Fruit fly (Drosophila melanogaster): ENCODE measurements around the gene CG32944.

DNA sequence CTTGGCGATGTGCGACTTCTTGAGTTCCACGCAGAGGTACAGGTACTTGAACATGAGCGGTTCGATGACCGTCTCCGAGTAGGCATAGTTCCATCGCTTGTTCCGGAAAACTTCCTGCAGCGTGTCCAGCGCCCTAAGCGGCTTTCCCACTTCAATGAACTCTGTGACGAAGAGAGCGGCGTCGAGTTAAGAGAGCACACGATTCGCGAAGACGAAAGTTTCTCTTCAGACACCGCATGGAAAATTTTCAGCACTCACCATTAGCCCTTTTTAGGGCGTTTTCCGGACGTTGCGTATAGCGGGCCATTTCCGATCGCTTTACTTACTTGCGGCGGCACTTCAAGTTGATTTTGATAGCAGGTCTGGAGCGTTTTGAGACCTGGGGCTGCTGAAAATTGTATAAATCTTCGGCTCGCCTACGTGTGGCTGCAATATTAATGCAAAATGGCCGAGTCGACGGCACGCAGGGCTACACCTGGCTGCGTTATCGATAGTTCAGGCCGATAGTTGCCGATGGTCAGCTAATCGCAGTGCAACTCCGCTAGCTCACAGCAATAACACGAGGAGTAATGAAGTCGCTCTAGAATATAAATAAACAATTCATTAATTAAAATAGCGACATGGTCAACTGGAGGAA is 14.2 kb upstream of the CG32944 start, which contains the start of the genes eIF3a and CG1074:
- peak; percentile 15 for TF ChIP-seq Dll (optimal IDR thresholded peaks at IDR 0.05)
- no peak for TF ChIP-seq EcR (GFP tag; optimal IDR thresholded peaks at IDR 0.05)
- TF ChIP-seq usp (GFP tag; optimal IDR thresholded peaks at IDR 0.05) = no peak
- TF ChIP-seq CG8478 (optimal IDR thresholded peaks at IDR 0.05) = no peak
- TF ChIP-seq psq (optimal IDR thresholded peaks at IDR 0.05) = no peak
